Worm (Caenorhabditis elegans): ENCODE measurements around the gene F16B4.6.

The F16B4.6 gene

ce11 chrV:1586906-1587305 is at the start of gene F16B4.6:
Gene F16B4.6 (plus strand): TSS chrV:1587206.
- TF ChIP-seq ceh-16 (tag; optimal IDR thresholded peaks at IDR 0.05): no peak
- no peak for TF ChIP-seq zag-1 (tag; optimal IDR thresholded peaks at IDR 0.05)
- TF ChIP-seq dmd-4 (tag; optimal IDR thresholded peaks at IDR 0.05): no peak
- TF ChIP-seq ztf-4 (tag; optimal IDR thresholded peaks at IDR 0.05): no peak
- no peak for TF ChIP-seq mbf-1 (tag; optimal IDR thresholded peaks at IDR 0.05)
- TF ChIP-seq sem-4 (tag; optimal IDR thresholded peaks at IDR 0.05): no peak

- no peak for TF ChIP-seq peb-1 (tag; optimal IDR thresholded peaks at IDR 0.05)
- TF ChIP-seq nhr-10 (tag; optimal IDR thresholded peaks at IDR 0.05): no peak
- no peak for TF ChIP-seq mbf-1 (tag; optimal IDR thresholded peaks at IDR 0.05)
- no peak for TF ChIP-seq dmd-4 (tag; optimal IDR thresholded peaks at IDR 0.05)
- TF ChIP-seq nhr-21 (tag; optimal IDR thresholded peaks at IDR 0.05): no peak
- no peak for TF ChIP-seq Y55F3AM.14 (GFP tag; optimal IDR thresholded peaks at IDR 0.05)
- no peak for TF ChIP-seq unc-39 (tag; optimal IDR thresholded peaks at IDR 0.05)
- no peak for TF ChIP-seq nhr-129 (tag; optimal IDR thresholded peaks at IDR 0.05)
Measured at ce11 chrV:1538842-1539241, 48.2 kb upstream of the F16B4.6 start.

ce11 chrV:1540249-1540648 is 46.8 kb upstream of the F16B4.6 start:
- TF ChIP-seq C34F6.9 (tag; optimal IDR thresholded peaks at IDR 0.05) (no peak), nhr-10 (tag; optimal IDR thresholded peaks at IDR 0.05) (no peak), sem-4 (tag; optimal IDR thresholded peaks at IDR 0.05) (no peak), crh-2 (tag; optimal IDR thresholded peaks at IDR 0.05) (no peak), peb-1 (tag; optimal IDR thresholded peaks at IDR 0.05) (no peak), ZK546.5 (tag; optimal IDR thresholded peaks at IDR 0.05) (no peak), mbf-1 (tag; optimal IDR thresholded peaks at IDR 0.05) (no peak), snpc-4 (tag; optimal IDR thresholded peaks at IDR 0.05) (no peak), aly-2 (tag; optimal IDR thresholded peaks at IDR 0.05) (no peak), Y55F3AM.14 (GFP tag; optimal IDR thresholded peaks at IDR 0.05) (no peak), skn-1 (tag; optimal IDR thresholded peaks at IDR 0.05) (no peak), nhr-129 (tag; optimal IDR thresholded peaks at IDR 0.05) (no peak), zag-1 (tag; optimal IDR thresholded peaks at IDR 0.05) (no peak), ztf-11 (tag; optimal IDR thresholded peaks at IDR 0.05) (no peak), nhr-21 (tag; optimal IDR thresholded peaks at IDR 0.05) (no peak), lin-11 (tag; optimal IDR thresholded peaks at IDR 0.05) (no peak), R02D3.7 (tag; optimal IDR thresholded peaks at IDR 0.05) (no peak), ceh-82 (tag; optimal IDR thresholded peaks at IDR 0.05) (no peak), nhr-237 (tag; optimal IDR thresholded peaks at IDR 0.05) (no peak)

- TF ChIP-seq ztf-11 (tag; optimal IDR thresholded peaks at IDR 0.05) (no peak), fos-1 (tag; optimal IDR thresholded peaks at IDR 0.05) (peak; percentile 25)
Measured at ce11 chrV:1541786-1542185, 45.2 kb upstream of the F16B4.6 start, which contains the start of gene oac-31. Gene oac-31 (minus strand): TSS chrV:1541886.

- TF ChIP-seq fos-1 (tag; optimal IDR thresholded peaks at IDR 0.05) (peak; percentile 58), blmp-1 (tag; optimal IDR thresholded peaks at IDR 0.05; ENCODE audit: insufficient read depth) (no peak), crh-2 (tag; optimal IDR thresholded peaks at IDR 0.05) (no peak), unc-39 (tag; optimal IDR thresholded peaks at IDR 0.05) (no peak), peb-1 (tag; optimal IDR thresholded peaks at IDR 0.05) (no peak), ztf-4 (tag; optimal IDR thresholded peaks at IDR 0.05) (no peak)
Measured at ce11 chrV:1545694-1546093, 41.3 kb upstream of the F16B4.6 start, which contains the start of gene oac-32. Gene oac-32 (minus strand): TSS chrV:1545783.

ce11 chrV:1547843-1548242 is 39.2 kb upstream of the F16B4.6 start, which contains the start of gene F52F10.2:
Gene F52F10.2 (plus strand): TSS chrV:1548143.
- no peak for TF ChIP-seq nhr-23 (tag; optimal IDR thresholded peaks at IDR 0.05)
- no peak for TF ChIP-seq nhr-12 (tag; optimal IDR thresholded peaks at IDR 0.05)

DNA sequence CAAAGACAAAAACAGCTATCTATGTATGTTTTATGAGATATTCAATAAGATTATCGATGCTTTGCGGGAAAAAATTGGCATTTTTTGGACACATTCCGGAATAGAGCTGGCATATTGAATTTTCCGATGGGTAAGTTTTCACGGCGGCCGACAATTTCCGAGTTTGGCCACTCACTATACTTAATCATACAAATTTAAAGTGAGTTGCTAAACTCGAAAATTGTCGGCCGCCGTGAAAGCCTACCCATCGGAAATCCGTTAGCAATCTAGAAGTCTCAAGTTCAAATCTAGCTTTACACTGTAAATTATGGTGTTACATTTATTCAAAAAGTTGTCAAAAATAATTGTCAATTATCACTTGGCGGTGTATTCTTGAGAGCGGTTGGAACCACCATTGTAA is 36.3 kb upstream of the F16B4.6 start:
- TF ChIP-seq ztf-4 (tag; optimal IDR thresholded peaks at IDR 0.05) (no peak), elt-3 (tag; optimal IDR thresholded peaks at IDR 0.05) (no peak), sma-3 (GFP tag; optimal IDR thresholded peaks at IDR 0.05) (no peak), sem-4 (tag; optimal IDR thresholded peaks at IDR 0.05) (no peak)

ce11 chrV:1551143-1551542 is 35.9 kb upstream of the F16B4.6 start:
- no peak for TF ChIP-seq nhr-21 (tag; optimal IDR thresholded peaks at IDR 0.05)
- TF ChIP-seq dmd-4 (tag; optimal IDR thresholded peaks at IDR 0.05): no peak
- TF ChIP-seq sma-3 (GFP tag; optimal IDR thresholded peaks at IDR 0.05): no peak
- no peak for TF ChIP-seq mbf-1 (tag; optimal IDR thresholded peaks at IDR 0.05)
- no peak for TF ChIP-seq unc-39 (tag; optimal IDR thresholded peaks at IDR 0.05)
- TF ChIP-seq mab-5 (tag; optimal IDR thresholded peaks at IDR 0.05): no peak
- TF ChIP-seq lin-11 (tag; optimal IDR thresholded peaks at IDR 0.05): no peak
- TF ChIP-seq nhr-237 (tag; optimal IDR thresholded peaks at IDR 0.05): no peak
